Fruit fly (Drosophila melanogaster) whole organism, wandering third instar larva: ENCODE results near the gene CG9733.
A peak's percentile ranks its signal among the peaks of the same experiment; 100 is the strongest.

ENCODE experiments used
- Abd-B ChIP-seq: fragments of >200 bp; optimal IDR thresholded peaks from 2 replicates; lab custom pipeline; 2017; ENCODE audit warnings: missing biosample characterization, missing genetic modification characterization
- CG32264 ChIP-seq: fragments of 200-800 bp; sonication (Bioruptor generic); optimal IDR thresholded peaks from 2 replicates; lab custom pipeline; 2016; ENCODE audit warnings: missing biosample characterization, missing genetic modification characterization
- CG9705 ChIP-seq: fragments of 200-800 bp; sonication (Bioruptor generic); optimal IDR thresholded peaks from 2 replicates; lab custom pipeline; 2018; ENCODE audit warnings: missing biosample characterization, mild to moderate bottlenecking, missing genetic modification characterization
- CrebA ChIP-seq: fragments of 200-800 bp; sonication (Bioruptor generic); optimal IDR thresholded peaks from 2 replicates; lab custom pipeline; 2016; ENCODE audit warnings: missing biosample characterization, mild to moderate bottlenecking, missing genetic modification characterization, borderline replicate concordance
- Dfd ChIP-seq: fragments of >200 bp; optimal IDR thresholded peaks from 2 replicates; lab custom pipeline; 2017; ENCODE audit warnings: missing biosample characterization, missing genetic modification characterization
- Dif ChIP-seq: fragments of 200-275, 200-300 bp; sonication (Bioruptor generic); optimal IDR thresholded peaks from 2 replicates; lab custom pipeline; 2018; ENCODE audit warnings: missing biosample characterization, missing genetic modification characterization; ENCODE audit not compliant: partially characterized antibody
- GATAd ChIP-seq: sonication (Bioruptor generic); optimal IDR thresholded peaks from 2 replicates; lab custom pipeline; 2016; ENCODE audit warnings: missing biosample characterization, missing genetic modification characterization
- HLH106 ChIP-seq: fragments of 200-800 bp; optimal IDR thresholded peaks from 3 replicates; lab custom pipeline; 2019; ENCODE audit warnings: missing biosample characterization, mild to moderate bottlenecking, missing genetic modification characterization, moderate library complexity
- Hnf4 ChIP-seq: fragments of 200-800 bp; sonication (Bioruptor generic); optimal IDR thresholded peaks from 2 replicates; lab custom pipeline; 2016; ENCODE audit warnings: missing biosample characterization, mild to moderate bottlenecking, missing genetic modification characterization
- Hr78 ChIP-seq: fragments of >200 bp; optimal IDR thresholded peaks from 2 replicates; lab custom pipeline; 2017; ENCODE audit warnings: missing biosample characterization, missing genetic modification characterization
- Hr83 ChIP-seq: fragments of 200-300 bp; sonication (Bioruptor generic); optimal IDR thresholded peaks from 2 replicates; lab custom pipeline; 2016; ENCODE audit warnings: missing biosample characterization, mild to moderate bottlenecking, missing genetic modification characterization, moderate library complexity; ENCODE audit not compliant: poor library complexity, severe bottlenecking
- Jra ChIP-seq: sonication (Bioruptor generic); optimal IDR thresholded peaks from 2 replicates; lab custom pipeline; 2016; ENCODE audit warnings: missing biosample characterization, missing genetic modification characterization
- Mio ChIP-seq: sonication (Bioruptor generic); optimal IDR thresholded peaks from 2 replicates; lab custom pipeline; 2016; ENCODE audit warnings: missing biosample characterization, missing genetic modification characterization
- Myc ChIP-seq: fragments of >200 bp; optimal IDR thresholded peaks from 2 replicates; lab custom pipeline; 2017
- N ChIP-seq: fragments of >200 bp; optimal IDR thresholded peaks from 2 replicates; lab custom pipeline; 2018; ENCODE audit warnings: missing biosample characterization, missing external identifiers, missing genetic modification characterization
- OdsH ChIP-seq: fragments of 200-800 bp; sonication (Bioruptor generic); optimal IDR thresholded peaks from 2 replicates; lab custom pipeline; 2016; ENCODE audit warnings: missing biosample characterization, mild to moderate bottlenecking, missing genetic modification characterization
- Rel ChIP-seq, 2 experiments: fragments of 200-800 bp; sonication (Bioruptor generic) in 1 of 2; optimal IDR thresholded peaks; 2 replicates in 1 of 2; 3 replicates in 1 of 2; lab custom pipeline; 2016 to 2019; ENCODE audit warnings: mild to moderate bottlenecking in 2 of 2, missing biosample characterization in 2 of 2, missing genetic modification characterization in 2 of 2, moderate library complexity in 1 of 2
- Sp1 ChIP-seq: fragments of 200-800 bp; sonication (Bioruptor generic); optimal IDR thresholded peaks from 3 replicates; lab custom pipeline; 2019; ENCODE audit warnings: missing biosample characterization, mild to moderate bottlenecking, missing genetic modification characterization, moderate library complexity
- Vsx2 ChIP-seq: fragments of 200-300, 225-300 bp; sonication (Bioruptor generic); optimal IDR thresholded peaks from 2 replicates; lab custom pipeline; 2018; ENCODE audit warnings: missing biosample characterization, missing genetic modification characterization; ENCODE audit not compliant: partially characterized antibody
- br ChIP-seq: fragments of 200-800 bp; sonication (Bioruptor generic); optimal IDR thresholded peaks from 2 replicates; lab custom pipeline; 2016; ENCODE audit warnings: missing biosample characterization, missing genetic modification characterization
- brk ChIP-seq: fragments of 200-800 bp; sonication (Bioruptor generic); optimal IDR thresholded peaks from 2 replicates; lab custom pipeline; 2016; ENCODE audit warnings: missing biosample characterization, mild to moderate bottlenecking, missing genetic modification characterization
- dl ChIP-seq, 2 experiments: fragments of 175-275, 200-275 bp in 1 of 2; fragments of 200-275 bp in 1 of 2; sonication (Bioruptor generic); optimal IDR thresholded peaks; lab custom pipeline; 2018; ENCODE audit warnings: mild to moderate bottlenecking in 2 of 2, missing biosample characterization in 2 of 2, missing genetic modification characterization in 2 of 2, moderate library complexity in 2 of 2; ENCODE audit not compliant: partially characterized antibody in 2 of 2, insufficient read depth in 1 of 2
- dmrt93B ChIP-seq: fragments of 200-800 bp; sonication (Bioruptor generic); optimal IDR thresholded peaks from 2 replicates; lab custom pipeline; 2018; ENCODE audit warnings: missing biosample characterization, mild to moderate bottlenecking, missing genetic modification characterization
- dsf ChIP-seq: sonication (Bioruptor generic); optimal IDR thresholded peaks from 2 replicates; lab custom pipeline; 2016; ENCODE audit warnings: missing biosample characterization, missing genetic modification characterization, borderline replicate concordance
- ey ChIP-seq: fragments of 200-800 bp; sonication (Bioruptor generic); optimal IDR thresholded peaks from 2 replicates; lab custom pipeline; 2016; ENCODE audit warnings: missing biosample characterization, missing genetic modification characterization
- foxo ChIP-seq, 2 experiments: fragments of 200-800 bp; sonication (Bioruptor generic); optimal IDR thresholded peaks; 2 replicates in 1 of 2; 3 replicates in 1 of 2; lab custom pipeline; 2016 to 2017; ENCODE audit warnings: missing biosample characterization in 2 of 2, missing genetic modification characterization in 2 of 2
- fru ChIP-seq: fragments of 200-800 bp; sonication (Bioruptor generic); optimal IDR thresholded peaks from 3 replicates; lab custom pipeline; 2016; ENCODE audit warnings: missing biosample characterization, mild to moderate bottlenecking, missing genetic modification characterization
- h ChIP-seq: fragments of 200-800 bp; sonication (Bioruptor generic); optimal IDR thresholded peaks from 3 replicates; lab custom pipeline; 2016; ENCODE audit warnings: missing biosample characterization, mild to moderate bottlenecking, missing genetic modification characterization
- jim ChIP-seq: fragments of 175-275, 200-325 bp; sonication (Bioruptor generic); optimal IDR thresholded peaks from 2 replicates; lab custom pipeline; 2016; ENCODE audit warnings: missing biosample characterization, mild to moderate bottlenecking, missing genetic modification characterization
- lola ChIP-seq: fragments of >200 bp; optimal IDR thresholded peaks from 2 replicates; lab custom pipeline; 2017; ENCODE audit warnings: missing biosample characterization, missing genetic modification characterization
- pan ChIP-seq: fragments of >200 bp; optimal IDR thresholded peaks from 2 replicates; lab custom pipeline; 2017
- psq ChIP-seq: fragments of 200-800 bp; sonication (Bioruptor generic); optimal IDR thresholded peaks from 3 replicates; lab custom pipeline; 2017; ENCODE audit warnings: missing biosample characterization, mild to moderate bottlenecking, missing genetic modification characterization, moderate library complexity
- rgr ChIP-seq: fragments of 200-800 bp; sonication (Bioruptor generic); optimal IDR thresholded peaks from 3 replicates; lab custom pipeline; 2016; ENCODE audit warnings: missing biosample characterization, mild to moderate bottlenecking, missing genetic modification characterization
- sage ChIP-seq: fragments of 200-800 bp; sonication (Bioruptor generic); optimal IDR thresholded peaks from 2 replicates; lab custom pipeline; 2016; ENCODE audit warnings: missing biosample characterization, mild to moderate bottlenecking, missing genetic modification characterization
- sv ChIP-seq: fragments of 200-800 bp; sonication (Bioruptor generic); optimal IDR thresholded peaks from 3 replicates; lab custom pipeline; 2016; ENCODE audit warnings: missing biosample characterization, missing genetic modification characterization
- tai ChIP-seq: sonication (Bioruptor generic); optimal IDR thresholded peaks from 2 replicates; lab custom pipeline; 2016; ENCODE audit warnings: missing biosample characterization, missing genetic modification characterization
- usp ChIP-seq: fragments of >200 bp; optimal IDR thresholded peaks from 2 replicates; lab custom pipeline; 2017; ENCODE audit warnings: missing biosample characterization, missing genetic modification characterization
- woc ChIP-seq: sonication (Bioruptor generic); optimal IDR thresholded peaks from 2 replicates; lab custom pipeline; 2016; ENCODE audit warnings: missing biosample characterization, mild to moderate bottlenecking, missing genetic modification characterization

CG9733 gene

dm6 chr3R:30276482-30277282, 30.2 kb upstream of the CG9733 start (continued):
- TF ChIP-seq woc (GFP tag; lab: Kevin White, UChicago) = peak; percentile 94
- TF ChIP-seq Dfd (GFP tag; lab: Kevin White, UChicago) = peak; percentile 30
- peak; percentile 92 for TF ChIP-seq h
- no peak for TF ChIP-seq Abd-B
- TF ChIP-seq sv = peak; percentile 27

- TF ChIP-seq CG32264 (GFP tag; lab: Kevin White, UChicago) (no peak), OdsH (GFP tag; lab: Kevin White, UChicago) (no peak), pan (no peak), Myc (lab: Kevin White, UChicago) (no peak), CG9705 (GFP tag; lab: Kevin White, UChicago) (no peak), HLH106 (no peak), Dfd (GFP tag; lab: Kevin White, UChicago) (no peak), dsf (GFP tag; lab: Kevin White, UChicago) (no peak), ey (GFP tag; lab: Kevin White, UChicago) (no peak), woc (GFP tag; lab: Kevin White, UChicago) (no peak), CrebA (no peak), lola (GFP tag; lab: Kevin White, UChicago) (no peak), dmrt93B (GFP tag; lab: Kevin White, UChicago) (no peak), Vsx2 (no peak), foxo (GFP tag; optimal IDR thresholded peaks at IDR 0.05; lab: Kevin White, UChicago) (no peak), rgr (no peak), usp (GFP tag; lab: Kevin White, UChicago) (no peak), jim (GFP tag; lab: Kevin White, UChicago) (no peak)
Observed at dm6 chr3R:30275970-30276369, 29.5 kb upstream of the CG9733 start.

dm6 chr3R:30273898-30274297, 27.4 kb upstream of the CG9733 start:
- peak; percentile 2 for TF ChIP-seq HLH106
- no peak for TF ChIP-seq Abd-B
- TF ChIP-seq rgr = peak; percentile 12

- TF ChIP-seq br (GFP tag; lab: Kevin White, UChicago) = no peak
- no peak for TF ChIP-seq usp (GFP tag; lab: Kevin White, UChicago)
- TF ChIP-seq CG9705 (GFP tag; lab: Kevin White, UChicago) = no peak
- TF ChIP-seq sage (GFP tag; lab: Kevin White, UChicago) = no peak
- TF ChIP-seq dl (GFP tag; optimal IDR thresholded peaks at IDR 0.05; lab: Kevin White, UChicago; ENCODE audit: insufficient read depth in 1 of 2, partially characterized antibody in 2 of 2) = peak; percentile 46 to 64
- no peak for TF ChIP-seq Rel (GFP tag; optimal IDR thresholded peaks at IDR 0.05; lab: Kevin White, UChicago)
- no peak for TF ChIP-seq Rel (tag; optimal IDR thresholded peaks at IDR 0.05; lab: Kevin White, UChicago)
- no peak for TF ChIP-seq Jra (GFP tag; lab: Kevin White, UChicago)
- no peak for TF ChIP-seq foxo (GFP tag; optimal IDR thresholded peaks at IDR 0.05; lab: Kevin White, UChicago)
- no peak for TF ChIP-seq tai
- TF ChIP-seq Hr78 (GFP tag; lab: Kevin White, UChicago) = no peak
- peak; percentile 7 for TF ChIP-seq Dfd (GFP tag; lab: Kevin White, UChicago)
- no peak for TF ChIP-seq rgr
- no peak for TF ChIP-seq Myc (lab: Kevin White, UChicago)
- no peak for TF ChIP-seq Sp1 (GFP tag; lab: Kevin White, UChicago)
- TF ChIP-seq HLH106 = no peak
- peak; percentile 65 for TF ChIP-seq Dif (GFP tag; lab: Kevin White, UChicago)
- TF ChIP-seq CG32264 (GFP tag; lab: Kevin White, UChicago) = no peak
- TF ChIP-seq jim (GFP tag; lab: Kevin White, UChicago) = peak; percentile 64
- no peak for TF ChIP-seq Hr83 (GFP tag; lab: Kevin White, UChicago)
- no peak for TF ChIP-seq Abd-B
- TF ChIP-seq Hnf4 (GFP tag; lab: Kevin White, UChicago) = no peak
- no peak for TF ChIP-seq h
- no peak for TF ChIP-seq OdsH (GFP tag; lab: Kevin White, UChicago)
- TF ChIP-seq woc (GFP tag; lab: Kevin White, UChicago) = no peak
- TF ChIP-seq dmrt93B (GFP tag; lab: Kevin White, UChicago) = no peak
- no peak for TF ChIP-seq N (GFP tag; lab: Kevin White, UChicago)
- no peak for TF ChIP-seq pan
- no peak for TF ChIP-seq brk
- TF ChIP-seq lola (GFP tag; lab: Kevin White, UChicago) = no peak
- TF ChIP-seq fru = no peak
- no peak for TF ChIP-seq sv
- peak; percentile 27 for TF ChIP-seq Vsx2
- no peak for TF ChIP-seq CrebA
- TF ChIP-seq Mio (GFP tag; lab: Kevin White, UChicago) = no peak
- peak; percentile 76 for TF ChIP-seq psq (GFP tag; lab: Kevin White, UChicago)
- TF ChIP-seq GATAd (GFP tag; lab: Kevin White, UChicago) = no peak
- no peak for TF ChIP-seq ey (GFP tag; lab: Kevin White, UChicago)
- no peak for TF ChIP-seq dsf (GFP tag; lab: Kevin White, UChicago)
- TF ChIP-seq, all 38 proteins: peak for 6
Observed at dm6 chr3R:30272858-30273379, 26.4 kb upstream of the CG9733 start.
